Worm (Caenorhabditis elegans): ENCODE measurements around the gene ckc-1.
A peak's percentile ranks its signal among the peaks of the same experiment; 100 is the strongest.

The ckc-1 gene

ce11 chrX:3581813-3582212 lies 5.4 kb downstream of the ckc-1 start:
- TF ChIP-seq saeg-2 (GFP tag; IDR thresholded peaks at IDR 0.05) (no peak), F10B5.3 (tag; optimal IDR thresholded peaks at IDR 0.05) (no peak), nhr-25 (tag; optimal IDR thresholded peaks at IDR 0.05; ENCODE audit: borderline replicate concordance, insufficient read depth) (no peak), zfp-2 (tag; optimal IDR thresholded peaks at IDR 0.05) (no peak), lin-1 (GFP tag; IDR thresholded peaks at IDR 0.05) (no peak), lin-15B (tag; optimal IDR thresholded peaks at IDR 0.05) (no peak), mxl-2 (GFP tag; conservative IDR thresholded peaks at IDR 0.05) (no peak), lim-7 (GFP tag; IDR thresholded peaks at IDR 0.05) (no peak), dmd-8 (GFP tag; IDR thresholded peaks at IDR 0.05) (no peak), R02D3.7 (tag; optimal IDR thresholded peaks at IDR 0.05) (no peak), sdz-12 (GFP tag; optimal IDR thresholded peaks at IDR 0.05) (no peak), F44E2.7 (GFP tag; IDR thresholded peaks at IDR 0.05) (no peak), fkh-10 (GFP tag; optimal IDR thresholded peaks at IDR 0.05) (no peak), daf-19 (GFP tag; conservative IDR thresholded peaks at IDR 0.05) (no peak), daf-16 (GFP tag; optimal IDR thresholded peaks at IDR 0.05) (no peak), daf-16 (tag; optimal IDR thresholded peaks at IDR 0.05) (no peak), jun-1 (tag; optimal IDR thresholded peaks at IDR 0.05) (no peak), dve-1 (tag; optimal IDR thresholded peaks at IDR 0.05; ENCODE audit: insufficient read depth) (no peak)

ce11 chrX:3583436-3583835 lies 7.0 kb downstream of the ckc-1 start:
- TF ChIP-seq egl-27 (tag; optimal IDR thresholded peaks at IDR 0.05) (no peak), Y75B8A.6 (GFP tag; IDR thresholded peaks at IDR 0.05) (no peak), tag-97 (GFP tag; IDR thresholded peaks at IDR 0.05) (no peak), mes-2 (tag; optimal IDR thresholded peaks at IDR 0.05; ENCODE audit: poor library complexity, severe bottlenecking) (no peak), lin-15B (tag; optimal IDR thresholded peaks at IDR 0.05) (no peak), T20F7.1 (GFP tag; optimal IDR thresholded peaks at IDR 0.05) (no peak), zfp-3 (GFP tag; conservative IDR thresholded peaks at IDR 0.05) (no peak), aha-1 (tag) (no peak), hlh-30 (tag; optimal IDR thresholded peaks at IDR 0.05; ENCODE audit: insufficient read depth) (no peak), daf-16 (GFP tag; optimal IDR thresholded peaks at IDR 0.05) (no peak), daf-16 (tag; optimal IDR thresholded peaks at IDR 0.05) (no peak), set-16 (GFP tag; IDR thresholded peaks at IDR 0.05) (no peak), ztf-11 (tag; optimal IDR thresholded peaks at IDR 0.05) (no peak), Y5F2A.4 (GFP tag; optimal IDR thresholded peaks at IDR 0.05) (no peak), gei-8 (GFP tag; optimal IDR thresholded peaks at IDR 0.05) (no peak), dmd-6 (GFP tag; IDR thresholded peaks at IDR 0.05) (no peak), ces-1 (GFP tag; optimal IDR thresholded peaks at IDR 0.05) (no peak)

- TF ChIP-seq aha-1 (tag): peak; percentile 90
- TF ChIP-seq dpl-1 (GFP tag; optimal IDR thresholded peaks at IDR 0.05): no peak
Observed at ce11 chrX:3584481-3584880, 8.1 kb downstream of the ckc-1 start.

ce11 chrX:3585625-3586024 lies 9.2 kb downstream of the ckc-1 start, which contains the start of gene T27A10.2:
TSS of gene T27A10.2 (plus strand) at chrX:3585957.
- no peak for TF ChIP-seq rbr-2 (tag; optimal IDR thresholded peaks at IDR 0.05)
- TF ChIP-seq nhr-237 (tag; optimal IDR thresholded peaks at IDR 0.05): no peak
- no peak for TF ChIP-seq zip-11 (GFP tag; IDR thresholded peaks at IDR 0.05)
- peak; percentile 73 for TF ChIP-seq set-16 (GFP tag; IDR thresholded peaks at IDR 0.05)
- no peak for TF ChIP-seq D1046.2 (GFP tag; IDR thresholded peaks at IDR 0.05)
- no peak for TF ChIP-seq F37D6.2 (tag; optimal IDR thresholded peaks at IDR 0.05)
- peak; percentile 65 for TF ChIP-seq aha-1 (tag)
- no peak for TF ChIP-seq spr-1 (tag; optimal IDR thresholded peaks at IDR 0.05)
